Worm (Caenorhabditis elegans) whole organism, early embryonic: ENCODE results near the gene srt-59.

Experiments
- B0310.2 ChIP-seq: sonication (generic microtip); optimal IDR thresholded peaks from 2 replicates; lab custom pipeline; 2016; ENCODE audit warnings: mild to moderate bottlenecking, missing genetic modification characterization, missing compliant biosample characterization
- ama-1 ChIP-seq: fragments of 150-350 bp; optimal IDR thresholded peaks from 2 replicates; lab custom pipeline; 2014
- flt-1 ChIP-seq: fragments of 200-800 bp; sonication (Bioruptor generic); IDR thresholded peaks from 2 replicates; pipeline ENCODE4 v1.3.6; 2022; ENCODE audit warnings: missing genetic modification characterization, missing compliant biosample characterization
- tbx-37 ChIP-seq: fragments of 200-800 bp; sonication (Bioruptor generic); conservative IDR thresholded peaks from 2 replicates; pipeline ENCODE4 v1.3.6; 2022; ENCODE audit warnings: missing genetic modification reagents, missing genetic modification characterization, missing compliant biosample characterization

- TF ChIP-seq tbx-37 (GFP tag; lab: Robert Waterston, UW) (0 out of 2 replicates have a peak, but pooled peaks have one; percentile 15), flt-1 (GFP tag; lab: Robert Waterston, UW) (no peak), B0310.2 (no peak), ama-1 (no peak)
Measured at ce11 chrIV:564000-564399, 37.5 kb downstream of the srt-59 start.
